Fruit fly (Drosophila melanogaster): ENCODE results near the gene TfIIB.

The TfIIB gene

dm6 chr2L:10468388-10468787 is 37.2 kb downstream of the TfIIB start (continued):
- TF ChIP-seq CG32772 (GFP tag; IDR thresholded peaks at IDR 0.05) (peak; percentile 51; the same call in 1 of the 2 replicates), CG14710 (tag; optimal IDR thresholded peaks at IDR 0.05) (peak; percentile 7), mirr (GFP tag; optimal IDR thresholded peaks at IDR 0.05) (peak; percentile 30), tup (GFP tag; optimal IDR thresholded peaks at IDR 0.05) (no peak), Hmx (GFP tag; optimal IDR thresholded peaks at IDR 0.05) (no peak), Camta (GFP tag; optimal IDR thresholded peaks at IDR 0.05) (no peak), pros (GFP tag; optimal IDR thresholded peaks at IDR 0.05) (no peak), sim (GFP tag; IDR thresholded peaks at IDR 0.05) (no peak), CG31224 (GFP tag; IDR thresholded peaks at IDR 0.05) (peak; percentile 44; the same call in 1 of the 2 replicates), CG15269 (tag; optimal IDR thresholded peaks at IDR 0.05) (peak; percentile 72), CG6791 (GFP tag; IDR thresholded peaks at IDR 0.05; ENCODE audit: partially characterized antibody) (no peak), twi (tag; optimal IDR thresholded peaks at IDR 0.05) (no peak), org-1 (GFP tag; optimal IDR thresholded peaks at IDR 0.05) (peak; percentile 20), pan (optimal IDR thresholded peaks at IDR 0.05) (no peak), pan (GFP tag; optimal IDR thresholded peaks at IDR 0.05 in 1 of 2, IDR thresholded peaks at IDR 0.05 in 1 of 2) (peak in 1 of 2 experiments; percentile 71), Eip74EF (GFP tag; optimal IDR thresholded peaks at IDR 0.05) (peak in 1 of 2 experiments; percentile 3), TFAM (GFP tag; optimal IDR thresholded peaks at IDR 0.05) (no peak), tap (tag; optimal IDR thresholded peaks at IDR 0.05) (peak; percentile 71), lbe (GFP tag; optimal IDR thresholded peaks at IDR 0.05) (no peak), CG3407 (GFP tag; optimal IDR thresholded peaks at IDR 0.05) (peak; percentile 31), usp (GFP tag; optimal IDR thresholded peaks at IDR 0.05) (no peak), CG11696 (GFP tag; IDR thresholded peaks at IDR 0.05) (no peak), CG11247 (GFP tag; IDR thresholded peaks at IDR 0.05) (peak; percentile 55; the same call in 1 of the 2 replicates), CG13775 (GFP tag; optimal IDR thresholded peaks at IDR 0.05) (peak; percentile 30), so (GFP tag; IDR thresholded peaks at IDR 0.05) (peak; percentile 51; the same call in 1 of the 3 replicates), Fer3 (tag; optimal IDR thresholded peaks at IDR 0.05) (peak; percentile 69), CG18262 (tag; optimal IDR thresholded peaks at IDR 0.05) (peak; percentile 52), gce (GFP tag; IDR thresholded peaks at IDR 0.05) (peak; percentile 45; the same call in 1 of the 3 replicates), CG11723 (GFP tag; optimal IDR thresholded peaks at IDR 0.05) (no peak), Asciz (GFP tag; optimal IDR thresholded peaks at IDR 0.05) (peak; percentile 41), btn (GFP tag; optimal IDR thresholded peaks at IDR 0.05) (no peak), D19B (GFP tag; optimal IDR thresholded peaks at IDR 0.05) (peak; percentile 12), Blimp-1 (GFP tag; optimal IDR thresholded peaks at IDR 0.05) (peak; percentile 59), sob (GFP tag; IDR thresholded peaks at IDR 0.05) (peak; percentile 57; the same call in 1 of the 2 replicates), CG7786 (GFP tag; optimal IDR thresholded peaks at IDR 0.05) (peak; percentile 42), CG15479 (GFP tag; optimal IDR thresholded peaks at IDR 0.05) (no peak), Nf-YB (GFP tag; optimal IDR thresholded peaks at IDR 0.05) (no peak), CG13894 (tag; optimal IDR thresholded peaks at IDR 0.05) (no peak), CG1233 (GFP tag; optimal IDR thresholded peaks at IDR 0.05) (no peak), Max (GFP tag; optimal IDR thresholded peaks at IDR 0.05) (no peak), sqz (GFP tag; optimal IDR thresholded peaks at IDR 0.05) (peak; percentile 1), wor (GFP tag; IDR thresholded peaks at IDR 0.05) (no peak), CG17829 (tag; optimal IDR thresholded peaks at IDR 0.05) (peak; percentile 37), CG17802 (tag; optimal IDR thresholded peaks at IDR 0.05) (peak; percentile 38), nau (GFP tag; optimal IDR thresholded peaks at IDR 0.05) (no peak), ro (GFP tag; IDR thresholded peaks at IDR 0.05) (no peak), Deaf1 (tag; optimal IDR thresholded peaks at IDR 0.05) (no peak), CG17612 (GFP tag; IDR thresholded peaks at IDR 0.05) (peak; percentile 43; the same call in 1 of the 2 replicates), Ssrp (tag; optimal IDR thresholded peaks at IDR 0.05) (peak; percentile 17), sr (GFP tag; IDR thresholded peaks at IDR 0.05) (peak; percentile 83), grau (tag; optimal IDR thresholded peaks at IDR 0.05) (peak; percentile 61)
